Worm (Caenorhabditis elegans) whole organism, L3 larva: Measurements from ENCODE around the gene lsm-8.
A peak's percentile ranks its signal among the peaks of the same experiment; 100 is the strongest.

Source experiments
- R02D3.7 ChIP-seq: fragments of 150-350 bp; optimal IDR thresholded peaks from 2 replicates; lab custom pipeline; 2014; ENCODE audit warnings: missing biosample characterization, missing genetic modification characterization
- ZK546.5 ChIP-seq: sonication (generic microtip); optimal IDR thresholded peaks from 2 replicates; lab custom pipeline; 2017; ENCODE audit warnings: missing biosample characterization, missing genetic modification characterization
- aly-2 ChIP-seq: fragments of 150-350 bp; optimal IDR thresholded peaks from 2 replicates; lab custom pipeline; 2014; ENCODE audit warnings: missing biosample characterization, missing genetic modification characterization
- ama-1 ChIP-seq: fragments of 150-350 bp; optimal IDR thresholded peaks from 2 replicates; lab custom pipeline; 2018
- ceh-16 ChIP-seq: sonication (generic microtip); optimal IDR thresholded peaks from 2 replicates; lab custom pipeline; 2017; ENCODE audit warnings: missing biosample characterization, missing genetic modification characterization
- ceh-28 ChIP-seq: fragments of 150-350 bp; optimal IDR thresholded peaks from 2 replicates; lab custom pipeline; 2014; ENCODE audit warnings: missing biosample characterization, missing genetic modification reagents, missing genetic modification characterization
- ceh-82 ChIP-seq: fragments of 150-350 bp; optimal IDR thresholded peaks from 2 replicates; lab custom pipeline; 2014; ENCODE audit warnings: missing biosample characterization, missing genetic modification characterization
- ceh-9 ChIP-seq: sonication (generic microtip); optimal IDR thresholded peaks from 2 replicates; lab custom pipeline; 2018; ENCODE audit warnings: missing biosample characterization, missing genetic modification characterization
- daf-12 ChIP-seq: fragments of 150-350 bp; optimal IDR thresholded peaks from 2 replicates; lab custom pipeline; 2014; ENCODE audit warnings: missing biosample characterization, missing genetic modification reagents, missing genetic modification characterization
- egl-27 ChIP-seq: sonication (generic microtip); optimal IDR thresholded peaks from 4 replicates; lab custom pipeline; 2017; ENCODE audit warnings: missing biosample characterization, missing genetic modification reagents, missing genetic modification characterization
- egl-5 ChIP-seq: fragments of 150-350 bp; optimal IDR thresholded peaks from 2 replicates; lab custom pipeline; 2017; ENCODE audit warnings: missing biosample characterization, missing genetic modification reagents, missing genetic modification characterization, inconsistent platforms
- elt-1 ChIP-seq: fragments of 150-350 bp; optimal IDR thresholded peaks from 2 replicates; lab custom pipeline; 2014; ENCODE audit warnings: missing biosample characterization, missing genetic modification characterization
- elt-2 ChIP-seq: sonication (generic microtip); optimal IDR thresholded peaks from 2 replicates; lab custom pipeline; 2016; ENCODE audit warnings: missing genetic modification reagents, mild to moderate bottlenecking, missing genetic modification characterization, missing compliant biosample characterization
- elt-3 ChIP-seq, 3 experiments: fragments of 150-350 bp in 1 of 3; sonication (generic microtip) in 2 of 3; optimal IDR thresholded peaks; 2 replicates in 2 of 3; 4 replicates in 1 of 3; lab custom pipeline; 2014 to 2017; ENCODE audit warnings: missing biosample characterization in 3 of 3, missing genetic modification characterization in 3 of 3
- eor-1 ChIP-seq, 2 experiments: fragments of 150-350 bp; optimal IDR thresholded peaks; 2 replicates each; lab custom pipeline; 2014 to 2018; ENCODE audit warnings: missing biosample characterization in 2 of 2, missing genetic modification characterization in 2 of 2
- fkh-10 ChIP-seq: sonication (generic microtip); optimal IDR thresholded peaks from 2 replicates; lab custom pipeline; 2017; ENCODE audit warnings: missing biosample characterization, missing genetic modification reagents, missing genetic modification characterization
- fkh-2 ChIP-seq: fragments of 150-350 bp; optimal IDR thresholded peaks from 2 replicates; lab custom pipeline; 2014; ENCODE audit warnings: missing biosample characterization, missing genetic modification reagents, missing genetic modification characterization
- fos-1 ChIP-seq: fragments of 150-350 bp; optimal IDR thresholded peaks from 2 replicates; lab custom pipeline; 2014; ENCODE audit warnings: missing biosample characterization, missing genetic modification characterization
- hmg-11 ChIP-seq: sonication (generic microtip); optimal IDR thresholded peaks from 2 replicates; lab custom pipeline; 2016; ENCODE audit warnings: missing genetic modification characterization, missing compliant biosample characterization
- jun-1 ChIP-seq: fragments of 150-350 bp; optimal IDR thresholded peaks from 2 replicates; lab custom pipeline; 2014; ENCODE audit warnings: missing biosample characterization, missing genetic modification reagents, missing genetic modification characterization
- lin-15B ChIP-seq: fragments of 150-350 bp; optimal IDR thresholded peaks from 2 replicates; lab custom pipeline; 2014; ENCODE audit warnings: missing biosample characterization, missing genetic modification characterization
- lin-39 ChIP-seq: fragments of 150-350 bp; optimal IDR thresholded peaks from 2 replicates; lab custom pipeline; 2018; ENCODE audit warnings: missing biosample characterization, missing genetic modification reagents, missing genetic modification characterization
- lsy-12 ChIP-seq: sonication (generic microtip); optimal IDR thresholded peaks from 2 replicates; lab custom pipeline; 2016; ENCODE audit warnings: mild to moderate bottlenecking, missing genetic modification characterization, missing compliant biosample characterization
- mdl-1 ChIP-seq: fragments of 150-350 bp; optimal IDR thresholded peaks from 2 replicates; lab custom pipeline; 2014; ENCODE audit warnings: missing biosample characterization, missing genetic modification characterization
- mml-1 ChIP-seq: fragments of 150-350 bp; sonication (generic microtip); optimal IDR thresholded peaks from 3 replicates; lab custom pipeline; 2014; ENCODE audit warnings: missing biosample characterization, missing genetic modification characterization
- nfya-1 ChIP-seq: sonication (generic microtip); optimal IDR thresholded peaks from 2 replicates; lab custom pipeline; 2017; ENCODE audit warnings: missing genetic modification characterization, mild to moderate bottlenecking, missing compliant biosample characterization, antibody characterized with exemption, moderate library complexity; ENCODE audit not compliant: insufficient read depth
- nhr-11 ChIP-seq: fragments of 150-350 bp; optimal IDR thresholded peaks from 2 replicates; lab custom pipeline; 2014; ENCODE audit warnings: missing biosample characterization, missing genetic modification characterization
- nhr-12 ChIP-seq: fragments of 150-350 bp; optimal IDR thresholded peaks from 2 replicates; lab custom pipeline; 2014; ENCODE audit warnings: missing biosample characterization, missing genetic modification characterization
- nhr-23 ChIP-seq: fragments of 150-350 bp; optimal IDR thresholded peaks from 2 replicates; lab custom pipeline; 2014; ENCODE audit warnings: missing biosample characterization, missing genetic modification reagents, missing genetic modification characterization
- nhr-237 ChIP-seq: fragments of 150-350 bp; optimal IDR thresholded peaks from 2 replicates; lab custom pipeline; 2014; ENCODE audit warnings: missing biosample characterization, missing genetic modification characterization
- nhr-25 ChIP-seq: sonication (generic microtip); optimal IDR thresholded peaks from 2 replicates; lab custom pipeline; 2017; ENCODE audit warnings: missing biosample characterization, missing genetic modification characterization
- nhr-28 ChIP-seq: fragments of 150-350 bp; optimal IDR thresholded peaks from 2 replicates; lab custom pipeline; 2014; ENCODE audit warnings: missing biosample characterization, missing genetic modification characterization
- nhr-43 ChIP-seq: sonication (generic microtip); optimal IDR thresholded peaks from 2 replicates; lab custom pipeline; 2016; ENCODE audit warnings: mild to moderate bottlenecking, missing genetic modification characterization, missing compliant biosample characterization; ENCODE audit not compliant: poor library complexity, severe bottlenecking
- nhr-67 ChIP-seq: fragments of 150-350 bp; optimal IDR thresholded peaks from 2 replicates; lab custom pipeline; 2014; ENCODE audit warnings: missing biosample characterization, missing genetic modification characterization
- nhr-76 ChIP-seq: fragments of 150-350 bp; sonication (generic microtip); optimal IDR thresholded peaks from 5 replicates; lab custom pipeline; 2014; ENCODE audit warnings: missing biosample characterization, missing genetic modification characterization
- nhr-77 ChIP-seq: fragments of 150-350 bp; optimal IDR thresholded peaks from 2 replicates; lab custom pipeline; 2014; ENCODE audit warnings: missing biosample characterization, missing genetic modification characterization
- pha-4 ChIP-seq: fragments of 150-350 bp; optimal IDR thresholded peaks from 2 replicates; lab custom pipeline; 2014; ENCODE audit warnings: missing biosample characterization, missing genetic modification reagents, missing genetic modification characterization
- pqm-1 ChIP-seq: fragments of 150-350 bp; optimal IDR thresholded peaks from 2 replicates; lab custom pipeline; 2017; ENCODE audit warnings: missing biosample characterization, missing genetic modification characterization, inconsistent platforms
- sea-2 ChIP-seq: fragments of 150-350 bp; sonication (generic microtip); optimal IDR thresholded peaks from 4 replicates; lab custom pipeline; 2014; ENCODE audit warnings: missing biosample characterization, missing genetic modification reagents, missing genetic modification characterization
- skn-1 ChIP-seq: fragments of 150-350 bp; optimal IDR thresholded peaks from 2 replicates; lab custom pipeline; 2014; ENCODE audit warnings: missing biosample characterization, missing genetic modification characterization
- snpc-4 ChIP-seq: fragments of 150-350 bp; optimal IDR thresholded peaks from 2 replicates; lab custom pipeline; 2014; ENCODE audit warnings: missing biosample characterization, missing genetic modification characterization
- tbx-2 ChIP-seq: sonication (generic microtip); optimal IDR thresholded peaks from 2 replicates; lab custom pipeline; 2016; ENCODE audit warnings: mild to moderate bottlenecking, missing genetic modification characterization, missing compliant biosample characterization
- unc-39 ChIP-seq: sonication (generic microtip); optimal IDR thresholded peaks from 4 replicates; lab custom pipeline; 2017; ENCODE audit warnings: missing biosample characterization, missing genetic modification characterization
- unc-62 ChIP-seq: fragments of 150-350 bp; sonication (generic microtip); optimal IDR thresholded peaks from 4 replicates; lab custom pipeline; 2014; ENCODE audit warnings: missing biosample characterization, missing genetic modification reagents, missing genetic modification characterization
- zag-1 ChIP-seq: fragments of 150-350 bp; optimal IDR thresholded peaks from 2 replicates; lab custom pipeline; 2014; ENCODE audit warnings: missing biosample characterization, missing genetic modification characterization
- ztf-11 ChIP-seq: fragments of 150-350 bp; optimal IDR thresholded peaks from 2 replicates; lab custom pipeline; 2014; ENCODE audit warnings: missing biosample characterization, missing genetic modification characterization
- ztf-4 ChIP-seq: fragments of 150-350 bp; optimal IDR thresholded peaks from 2 replicates; lab custom pipeline; 2014; ENCODE audit warnings: missing biosample characterization, missing genetic modification characterization

Gene lsm-8

DNA sequence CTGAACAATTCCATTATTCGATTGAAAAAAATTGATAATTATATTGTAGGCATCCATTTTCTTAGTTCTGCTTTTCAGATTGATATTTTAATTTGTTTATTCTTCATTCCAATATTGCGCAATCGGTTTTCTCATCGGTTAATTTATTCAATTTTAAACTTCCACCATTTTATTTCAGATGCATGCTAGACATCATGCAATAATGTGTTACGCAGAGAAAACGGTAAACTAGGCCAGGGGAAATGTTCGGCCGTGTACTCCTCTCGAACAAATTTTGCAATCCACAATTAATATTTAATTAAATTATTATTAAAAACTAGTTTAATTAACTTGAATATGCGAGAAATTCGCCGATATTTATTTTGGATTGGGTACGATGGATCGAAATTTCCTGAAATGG is 4.7 kb upstream of the lsm-8 start, which contains the start of gene Y73B6BL.29 (continued):
- TF ChIP-seq ZK546.5 (tag; lab: Kevin White, UChicago): peak; percentile 63
- no peak for TF ChIP-seq fkh-2
- peak; percentile 87 for TF ChIP-seq fkh-10 (GFP tag; lab: Kevin White, UChicago)
- TF ChIP-seq ama-1 (lab: Kevin White, UChicago): no peak
- TF ChIP-seq elt-3 (tag; optimal IDR thresholded peaks at IDR 0.05; lab: Kevin White, UChicago): no peak
- no peak for TF ChIP-seq sea-2 (GFP tag; lab: Kevin White, UChicago)
- no peak for TF ChIP-seq unc-39 (tag; lab: Kevin White, UChicago)
- peak; percentile 66 for TF ChIP-seq jun-1 (tag; lab: Kevin White, UChicago)
- peak; percentile 56 for TF ChIP-seq elt-2
- peak; percentile 32 for TF ChIP-seq ceh-82 (tag; lab: Kevin White, UChicago)
- TF ChIP-seq aly-2 (tag; lab: Kevin White, UChicago): no peak
- no peak for TF ChIP-seq mml-1 (tag; lab: Kevin White, UChicago)
- no peak for TF ChIP-seq nhr-11 (tag; lab: Kevin White, UChicago)
- TF ChIP-seq nhr-43 (tag; lab: Kevin White, UChicago): peak; percentile 95
- TF ChIP-seq ceh-28 (tag; lab: Kevin White, UChicago): peak; percentile 67
- TF ChIP-seq eor-1 (tag; optimal IDR thresholded peaks at IDR 0.05; lab: Kevin White, UChicago): peak in 1 of 2 experiments; percentile 55
- TF ChIP-seq egl-27 (tag; lab: Kevin White, UChicago): no peak
- TF ChIP-seq pha-4 (tag; lab: Kevin White, UChicago): peak; percentile 93
- TF ChIP-seq fos-1 (tag; lab: Kevin White, UChicago): no peak
- TF ChIP-seq nhr-76: no peak
- TF ChIP-seq nhr-25: peak; percentile 72

DNA sequence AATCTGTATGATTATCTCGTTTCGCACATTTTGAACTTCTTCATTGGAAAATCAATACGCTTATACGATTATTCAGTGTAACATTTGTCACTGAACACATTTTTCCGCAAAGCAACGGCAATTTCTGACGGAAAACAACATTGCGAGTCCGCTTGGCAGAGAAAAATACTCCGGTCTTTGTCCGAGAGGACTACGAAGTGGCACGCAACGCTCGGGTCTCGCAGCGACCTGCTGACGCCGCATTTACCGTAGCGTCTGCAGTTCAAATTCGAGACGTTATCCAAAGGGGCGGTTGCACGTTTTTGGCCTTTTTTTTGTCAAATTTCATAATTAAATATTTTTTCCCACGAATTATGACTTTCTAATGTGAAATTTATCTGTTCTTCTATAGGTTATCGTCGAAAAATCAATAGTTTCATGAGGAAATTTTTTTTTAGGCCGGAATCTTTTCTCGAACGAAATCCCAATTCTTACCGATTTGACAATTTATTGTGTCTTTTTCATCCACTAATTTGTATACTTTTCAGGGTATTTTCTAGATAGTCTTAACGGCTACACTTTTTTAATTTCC is 2.6 kb upstream of the lsm-8 start, which contains the start of gene sqd-1:
Gene sqd-1, plus strand, starts transcription at position 521 of the 571 bp plus-strand sequence.
- TF ChIP-seq elt-3 (tag; optimal IDR thresholded peaks at IDR 0.05; lab: Kevin White, UChicago): peak in 1 of 3 experiments; percentile 89
- peak; percentile 100 for TF ChIP-seq ZK546.5 (tag; lab: Kevin White, UChicago)
- TF ChIP-seq daf-12 (tag; lab: Kevin White, UChicago): no peak
- TF ChIP-seq ceh-82 (tag; lab: Kevin White, UChicago): peak; percentile 83
- peak; percentile 86 for TF ChIP-seq snpc-4 (tag; lab: Kevin White, UChicago)
- TF ChIP-seq ceh-16: no peak
- no peak for TF ChIP-seq nhr-28 (tag; lab: Kevin White, UChicago)
- peak; percentile 98 for TF ChIP-seq nhr-25
- peak; percentile 98 for TF ChIP-seq lsy-12 (tag; lab: Kevin White, UChicago)
- TF ChIP-seq eor-1 (tag; optimal IDR thresholded peaks at IDR 0.05; lab: Kevin White, UChicago): no peak
- TF ChIP-seq pha-4 (tag; lab: Kevin White, UChicago): peak; percentile 98
- peak; percentile 59 for TF ChIP-seq unc-62 (GFP tag; lab: Kevin White, UChicago)
- TF ChIP-seq mdl-1: peak; percentile 15
- peak; percentile 97 for TF ChIP-seq lin-15B (tag; lab: Kevin White, UChicago)
- peak; percentile 92 for TF ChIP-seq hmg-11 (tag; lab: Kevin White, UChicago)
- peak; percentile 37 for TF ChIP-seq nhr-77 (tag; lab: Kevin White, UChicago)
- TF ChIP-seq ceh-28 (tag; lab: Kevin White, UChicago): peak; percentile 84
- peak; percentile 76 for TF ChIP-seq ztf-4 (tag; lab: Kevin White, UChicago)
- TF ChIP-seq ztf-11 (tag; lab: Kevin White, UChicago): no peak
- peak; percentile 92 for TF ChIP-seq jun-1 (tag; lab: Kevin White, UChicago)
- TF ChIP-seq nhr-23 (tag; lab: Kevin White, UChicago): peak; percentile 98
- no peak for TF ChIP-seq aly-2 (tag; lab: Kevin White, UChicago)
- no peak for TF ChIP-seq fos-1 (tag; lab: Kevin White, UChicago)
- TF ChIP-seq elt-2: peak; percentile 79
- peak; percentile 55 for TF ChIP-seq elt-1 (tag; lab: Kevin White, UChicago)
- TF ChIP-seq fkh-2: no peak
- peak; percentile 1 for TF ChIP-seq nhr-76
- TF ChIP-seq ama-1 (lab: Kevin White, UChicago): peak; percentile 39
- TF ChIP-seq pqm-1: peak; percentile 83
- peak; percentile 96 for TF ChIP-seq R02D3.7 (tag; lab: Kevin White, UChicago)
- peak; percentile 99 for TF ChIP-seq lin-39 (tag; lab: Kevin White, UChicago)
- TF ChIP-seq sea-2 (GFP tag; lab: Kevin White, UChicago): no peak
- TF ChIP-seq mml-1 (tag; lab: Kevin White, UChicago): no peak
- no peak for TF ChIP-seq unc-39 (tag; lab: Kevin White, UChicago)
- TF ChIP-seq skn-1 (tag; lab: Kevin White, UChicago): peak; percentile 73
- peak; percentile 96 for TF ChIP-seq nhr-43 (tag; lab: Kevin White, UChicago)
- TF ChIP-seq egl-5 (tag; lab: Kevin White, UChicago): peak; percentile 96
- no peak for TF ChIP-seq nhr-237 (tag; lab: Kevin White, UChicago)
- TF ChIP-seq nhr-11 (tag; lab: Kevin White, UChicago): peak; percentile 78
- no peak for TF ChIP-seq nhr-67 (tag; lab: Kevin White, UChicago)
- TF ChIP-seq fkh-10 (GFP tag; lab: Kevin White, UChicago): peak; percentile 79
- peak; percentile 78 for TF ChIP-seq egl-27 (tag; lab: Kevin White, UChicago)
- TF ChIP-seq nhr-12: no peak
- TF ChIP-seq zag-1: peak; percentile 57
- TF ChIP-seq tbx-2 (tag; lab: Kevin White, UChicago): peak; percentile 90
- no peak for TF ChIP-seq ceh-9 (tag; lab: Kevin White, UChicago)
- TF ChIP-seq nfya-1 (tag; lab: Kevin White, UChicago): peak; percentile 98
